Worm (Caenorhabditis elegans) whole organism, L4 larva: Measurements from ENCODE around the gene mam-7.

Experiments
- ZK546.5 ChIP-seq, 2 experiments: sonication (generic microtip); optimal IDR thresholded peaks; 2 replicates each; lab custom pipeline; 2017; ENCODE audit warnings: missing biosample characterization in 2 of 2, missing genetic modification characterization in 2 of 2
- ceh-28 ChIP-seq: fragments of 150-350 bp; optimal IDR thresholded peaks from 2 replicates; lab custom pipeline; 2014; ENCODE audit warnings: missing biosample characterization, missing genetic modification reagents, missing genetic modification characterization
- fkh-10 ChIP-seq: fragments of 150-350 bp; optimal IDR thresholded peaks from 2 replicates; lab custom pipeline; 2014; ENCODE audit warnings: missing biosample characterization, missing genetic modification reagents, missing genetic modification characterization
- fos-1 ChIP-seq: fragments of 150-350 bp; optimal IDR thresholded peaks from 2 replicates; lab custom pipeline; 2014; ENCODE audit warnings: missing biosample characterization, missing genetic modification characterization
- lin-39 ChIP-seq: fragments of 150-350 bp; optimal IDR thresholded peaks from 2 replicates; lab custom pipeline; 2014; ENCODE audit warnings: missing biosample characterization, missing genetic modification reagents, missing genetic modification characterization
- zip-2 ChIP-seq: fragments of 150-350 bp; optimal IDR thresholded peaks from 2 replicates; lab custom pipeline; 2014; ENCODE audit warnings: missing biosample characterization, missing genetic modification characterization

ce11 chrIII:9912501-9912900 is 19.5 kb downstream of the mam-7 start:
- TF ChIP-seq lin-39 (tag; lab: Kevin White, UChicago) (no peak), fos-1 (no peak), ZK546.5 (tag; optimal IDR thresholded peaks at IDR 0.05; lab: Kevin White, UChicago) (no peak), ceh-28 (no peak), fkh-10 (GFP tag; lab: Kevin White, UChicago) (no peak), zip-2 (tag; lab: Kevin White, UChicago) (no peak)
